Fruit fly (Drosophila melanogaster): ENCODE data around the gene fz2.

The fz2 gene

DNA sequence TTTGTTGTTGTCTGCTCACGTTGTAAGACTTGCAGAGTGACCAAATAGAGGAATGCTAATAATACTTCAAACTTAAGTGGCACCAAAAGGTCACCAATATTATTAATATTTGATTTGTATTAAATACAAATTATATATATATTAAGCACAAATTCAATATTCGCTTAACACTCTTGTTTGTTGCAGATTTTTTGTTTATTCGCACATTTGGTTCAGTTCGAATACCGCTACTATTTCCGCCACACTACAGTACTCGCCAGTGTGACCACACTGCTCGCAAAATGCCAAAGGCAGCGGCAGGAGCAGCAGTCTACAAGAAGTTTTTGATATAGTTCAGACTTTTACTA, 28.9 kb upstream of the fz2 start, which contains the start of gene Max (continued):
- TF ChIP-seq Adf1 (GFP tag; IDR thresholded peaks at IDR 0.05) (peak; percentile 44; the same call in 1 of the 2 replicates), Dbx (GFP tag; IDR thresholded peaks at IDR 0.05) (peak; percentile 70; the same call in 2 of the 3 replicates), CG7786 (GFP tag; optimal IDR thresholded peaks at IDR 0.05) (no peak), CG17912 (GFP tag; optimal IDR thresholded peaks at IDR 0.05) (peak; percentile 50), CG1603 (tag; optimal IDR thresholded peaks at IDR 0.05) (peak; percentile 85), ind (GFP tag; optimal IDR thresholded peaks at IDR 0.05) (peak; percentile 63), ara (GFP tag; IDR thresholded peaks at IDR 0.05) (peak; percentile 79), al (GFP tag; IDR thresholded peaks at IDR 0.05) (0 out of 2 replicates have a peak, but pooled peaks have one; percentile 41), ems (GFP tag; optimal IDR thresholded peaks at IDR 0.05) (peak; percentile 30), sens (GFP tag) (peak; percentile 63), cas (GFP tag; IDR thresholded peaks at IDR 0.05) (no peak), cato (GFP tag; optimal IDR thresholded peaks at IDR 0.05; ENCODE audit: borderline replicate concordance) (peak; percentile 8), pho (GFP tag; optimal IDR thresholded peaks at IDR 0.05) (no peak), CG6175 (GFP tag; IDR thresholded peaks at IDR 0.05) (no peak; the same call in 2 of the 3 replicates), salm (tag; optimal IDR thresholded peaks at IDR 0.05) (peak; percentile 59), az2 (GFP tag; optimal IDR thresholded peaks at IDR 0.05) (peak; percentile 63), Camta (GFP tag; optimal IDR thresholded peaks at IDR 0.05) (no peak), luna (GFP tag; optimal IDR thresholded peaks at IDR 0.05) (no peak), nmo (GFP tag; optimal IDR thresholded peaks at IDR 0.05) (peak; percentile 82), ken (GFP tag; IDR thresholded peaks at IDR 0.05) (peak; percentile 68; the same call in 2 of the 3 replicates), disco-r (GFP tag; optimal IDR thresholded peaks at IDR 0.05) (no peak), CG17328 (GFP tag; IDR thresholded peaks at IDR 0.05) (peak; percentile 76), dmrt11E (tag; optimal IDR thresholded peaks at IDR 0.05) (peak; percentile 63), CG7745 (tag; optimal IDR thresholded peaks at IDR 0.05) (no peak), GATAe (GFP tag; conservative IDR thresholded peaks at IDR 0.05) (no peak), wek (GFP tag; optimal IDR thresholded peaks at IDR 0.05) (peak; percentile 99), pum (GFP tag; optimal IDR thresholded peaks at IDR 0.05) (no peak), CG13296 (GFP tag; optimal IDR thresholded peaks at IDR 0.05) (peak; percentile 73), ro (GFP tag; IDR thresholded peaks at IDR 0.05) (no peak), tll (GFP tag; optimal IDR thresholded peaks at IDR 0.05) (peak in 1 of 2 experiments; percentile 36), croc (GFP tag; conservative IDR thresholded peaks at IDR 0.05) (no peak), BtbVII (GFP tag; optimal IDR thresholded peaks at IDR 0.05) (peak; percentile 71), CG15011 (GFP tag; optimal IDR thresholded peaks at IDR 0.05) (no peak), pnt (GFP tag; optimal IDR thresholded peaks at IDR 0.05) (peak; percentile 33), Mrtf (GFP tag; IDR thresholded peaks at IDR 0.05) (peak; percentile 37; the same call in 1 of the 3 replicates), CG14860 (GFP tag; IDR thresholded peaks at IDR 0.05; ENCODE audit: partially characterized antibody) (no peak), cwo (GFP tag; optimal IDR thresholded peaks at IDR 0.05) (no peak), Gsc (GFP tag; IDR thresholded peaks at IDR 0.05) (no peak), CG10321 (GFP tag; IDR thresholded peaks at IDR 0.05) (no peak), CG11560 (tag; IDR thresholded peaks at IDR 0.05) (0 out of 3 replicates have a peak, but pooled peaks have one; percentile 29)

DNA sequence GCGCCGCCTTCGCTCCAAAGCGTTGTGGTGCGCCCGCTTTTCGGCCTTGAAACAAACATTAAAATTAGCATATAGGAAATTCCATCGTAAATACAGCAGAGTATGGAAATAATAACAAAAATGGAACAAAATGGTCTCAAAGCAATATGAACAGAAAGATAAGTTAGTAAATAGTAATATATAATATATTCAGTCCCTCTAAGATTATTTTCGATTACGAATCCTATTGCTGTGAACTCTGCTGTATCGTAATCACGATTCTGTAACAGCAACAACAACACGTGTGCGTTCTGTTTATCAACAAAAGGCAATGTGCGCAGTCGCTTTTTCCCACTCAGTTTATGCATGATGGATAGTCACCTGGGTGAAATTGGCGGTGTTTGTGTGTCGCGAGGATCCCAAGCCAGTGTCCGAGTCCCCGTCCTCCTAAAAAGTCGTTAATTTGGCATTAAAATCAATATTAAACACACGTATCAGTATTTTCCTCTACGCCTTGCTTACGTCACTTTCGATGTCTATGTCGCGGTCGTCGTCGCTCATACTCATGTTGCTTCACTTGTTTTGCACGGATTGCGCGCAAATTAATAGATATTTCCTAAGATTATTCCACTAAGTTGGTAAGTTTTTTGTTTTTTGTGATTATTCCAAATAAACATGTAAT, 28.4 kb upstream of the fz2 start, which contains the start of the genes CG42374 and Mettl5:
Gene CG42374 (plus strand): TSS at position 287 of the 661 bp plus-strand sequence.
Gene Mettl5 (plus strand): TSS at position 287 of the 661 bp plus-strand sequence.
- TF ChIP-seq Rfx (GFP tag; IDR thresholded peaks at IDR 0.05) (peak; percentile 65), Hsf (GFP tag; optimal IDR thresholded peaks at IDR 0.05) (peak; percentile 8), seq (GFP tag; IDR thresholded peaks at IDR 0.05) (peak; percentile 62; the same call in 1 of the 2 replicates), onecut (GFP tag; IDR thresholded peaks at IDR 0.05) (0 out of 2 replicates have a peak, but pooled peaks have one; percentile 4), slbo (GFP tag; IDR thresholded peaks at IDR 0.05) (peak; percentile 56), Pdp1 (GFP tag; optimal IDR thresholded peaks at IDR 0.05) (peak in 1 of 2 experiments; percentile 82), CG3726 (GFP tag; IDR thresholded peaks at IDR 0.05) (peak; percentile 21; the same call in 1 of the 3 replicates), tna (GFP tag; IDR thresholded peaks at IDR 0.05; ENCODE audit: partially characterized antibody) (no peak), CG12391 (tag; optimal IDR thresholded peaks at IDR 0.05) (peak; percentile 20), Lim3 (GFP tag; IDR thresholded peaks at IDR 0.05) (no peak), CG7839 (tag; optimal IDR thresholded peaks at IDR 0.05) (peak; percentile 61), CG7556 (GFP tag; optimal IDR thresholded peaks at IDR 0.05) (peak; percentile 62), phol (tag; optimal IDR thresholded peaks at IDR 0.05) (peak; percentile 51)
